Worm (Caenorhabditis elegans) whole organism, mixed stage, embryonic: ENCODE data around the gene flp-21.

Experiments used
- drap-1 ChIP-seq: fragments of 200-800 bp; sonication (Bioruptor generic); optimal IDR thresholded peaks from 3 replicates; lab custom pipeline; 2018; ENCODE audit warnings: mild to moderate bottlenecking, missing genetic modification characterization, missing compliant biosample characterization
- elt-3 ChIP-seq: fragments of 150-350 bp; optimal IDR thresholded peaks from 2 replicates; lab custom pipeline; 2014; ENCODE audit warnings: missing biosample characterization, missing genetic modification characterization
- lin-13 ChIP-seq: fragments of 150-350 bp; optimal IDR thresholded peaks from 2 replicates; lab custom pipeline; 2014; ENCODE audit warnings: missing biosample characterization, missing genetic modification characterization
- mep-1 ChIP-seq: fragments of 150-350 bp; optimal IDR thresholded peaks from 2 replicates; lab custom pipeline; 2017; ENCODE audit warnings: missing biosample characterization, missing genetic modification reagents, missing genetic modification characterization, inconsistent platforms
- mls-2 ChIP-seq: sonication (generic microtip); optimal IDR thresholded peaks from 2 replicates; lab custom pipeline; 2016; ENCODE audit warnings: mild to moderate bottlenecking, missing genetic modification characterization, moderate library complexity, missing compliant biosample characterization
- pha-4 ChIP-seq: fragments of 150-350 bp; optimal IDR thresholded peaks from 2 replicates; lab custom pipeline; 2018; ENCODE audit warnings: missing biosample characterization, missing genetic modification reagents, missing genetic modification characterization
- snpc-4 ChIP-seq: fragments of 150-350 bp; optimal IDR thresholded peaks from 2 replicates; lab custom pipeline; 2014; ENCODE audit warnings: missing biosample characterization, missing genetic modification characterization
- sptf-1 ChIP-seq: sonication (generic microtip); optimal IDR thresholded peaks from 2 replicates; lab custom pipeline; 2017; ENCODE audit warnings: mild to moderate bottlenecking, missing genetic modification characterization, moderate library complexity, missing compliant biosample characterization
- unc-39 ChIP-seq: fragments of 150-350 bp; optimal IDR thresholded peaks from 2 replicates; lab custom pipeline; 2014; ENCODE audit warnings: missing biosample characterization, missing genetic modification characterization
- unc-62 ChIP-seq: fragments of 150-350 bp; optimal IDR thresholded peaks from 2 replicates; lab custom pipeline; 2014; ENCODE audit warnings: missing biosample characterization, missing genetic modification reagents, missing genetic modification characterization
- zip-8 ChIP-seq: fragments of 150-350 bp; optimal IDR thresholded peaks from 2 replicates; lab custom pipeline; 2014; ENCODE audit warnings: missing biosample characterization, missing genetic modification characterization
- ztf-11 ChIP-seq: fragments of 150-350 bp; optimal IDR thresholded peaks from 2 replicates; lab custom pipeline; 2014; ENCODE audit warnings: missing biosample characterization, missing genetic modification characterization

- TF ChIP-seq snpc-4 (tag; lab: Kevin White, UChicago) = no peak
- no peak for TF ChIP-seq mep-1
- TF ChIP-seq ztf-11 (tag; lab: Kevin White, UChicago) = no peak
- TF ChIP-seq pha-4 (tag; lab: Kevin White, UChicago) = no peak
- no peak for TF ChIP-seq unc-62 (GFP tag; lab: Kevin White, UChicago)
- no peak for TF ChIP-seq sptf-1 (tag; lab: Kevin White, UChicago)
- TF ChIP-seq mls-2 (tag; lab: Kevin White, UChicago) = no peak
- TF ChIP-seq zip-8 (tag; lab: Kevin White, UChicago) = no peak
- TF ChIP-seq unc-39 (tag; lab: Kevin White, UChicago) = no peak
- no peak for TF ChIP-seq drap-1 (GFP tag; lab: Kevin White, UChicago)
- no peak for TF ChIP-seq lin-13 (tag; lab: Kevin White, UChicago)
- TF ChIP-seq elt-3 = no peak
Measured at ce11 chrV:7798079-7798478, 4.9 kb downstream of the flp-21 start, which contains the start of gene ZK742.7.
